Fruit fly (Drosophila melanogaster) whole organism, embryonic: Measurements from ENCODE around the gene Pink1.
A peak's percentile ranks its signal among the peaks of the same experiment; 100 is the strongest.

ENCODE experiments used
- Atf-2 ChIP-seq: fragments of 200-800 bp; sonication (Bioruptor generic); optimal IDR thresholded peaks from 2 replicates; lab custom pipeline; 2016; ENCODE audit warnings: missing biosample characterization, missing genetic modification characterization
- Atf6 ChIP-seq: fragments of 200-800 bp; sonication (Bioruptor generic); IDR thresholded peaks from 2 replicates; pipeline ENCODE4 v1.3.6; 2022; ENCODE audit warnings: missing biosample characterization, missing genetic modification characterization
- CG10209 ChIP-seq: fragments of 200-800 bp; sonication (Bioruptor generic); optimal IDR thresholded peaks from 3 replicates; lab custom pipeline; 2017; ENCODE audit warnings: missing biosample characterization, mild to moderate bottlenecking, missing genetic modification characterization, missing genetic modification reagents
- CG10366 ChIP-seq: fragments of 200-800 bp; sonication (Bioruptor generic); IDR thresholded peaks from 2 replicates; pipeline ENCODE4 v1.3.6; 2022; ENCODE audit warnings: missing biosample characterization, missing genetic modification characterization
- CG13123 ChIP-seq: fragments of 200-800 bp; sonication (Bioruptor generic); optimal IDR thresholded peaks from 2 replicates; lab custom pipeline; 2016; ENCODE audit warnings: missing biosample characterization, missing genetic modification characterization
- CG13624 ChIP-seq: fragments of 200-800 bp; sonication (Bioruptor generic); optimal IDR thresholded peaks from 2 replicates; lab custom pipeline; 2016; ENCODE audit warnings: missing biosample characterization, missing genetic modification characterization
- CG14014 ChIP-seq: fragments of 200-800 bp; sonication (Bioruptor generic); IDR thresholded peaks from 2 replicates; pipeline ENCODE4 v1.3.6; 2022; ENCODE audit warnings: missing biosample characterization, missing genetic modification characterization
- CG1603 ChIP-seq: fragments of 200-800 bp; sonication (Bioruptor generic); optimal IDR thresholded peaks from 2 replicates; lab custom pipeline; 2019; ENCODE audit warnings: missing biosample characterization, mild to moderate bottlenecking, missing genetic modification characterization, moderate library complexity
- CG1832 ChIP-seq: fragments of 200-800 bp; sonication (Bioruptor generic); optimal IDR thresholded peaks from 2 replicates; lab custom pipeline; 2017; ENCODE audit warnings: missing biosample characterization, mild to moderate bottlenecking, missing genetic modification characterization, inconsistent platforms
- CG2875 ChIP-seq: fragments of 200-800 bp; sonication (Bioruptor generic); optimal IDR thresholded peaks from 2 replicates; lab custom pipeline; 2017; ENCODE audit warnings: missing biosample characterization, mild to moderate bottlenecking, missing genetic modification characterization, missing genetic modification reagents
- CG2889 ChIP-seq: fragments of 200-800 bp; sonication (Bioruptor generic); IDR thresholded peaks from 3 replicates; pipeline ENCODE4 v1.3.6; 2022; ENCODE audit warnings: missing biosample characterization, missing genetic modification characterization
- CG30403 ChIP-seq: fragments of 200-800 bp; sonication (Bioruptor generic); optimal IDR thresholded peaks from 3 replicates; lab custom pipeline; 2016; ENCODE audit warnings: missing biosample characterization, missing genetic modification characterization
- CG34422 ChIP-seq: fragments of 200-800 bp; sonication (Bioruptor generic); IDR thresholded peaks from 3 replicates; pipeline ENCODE4 v1.3.6; 2022; ENCODE audit warnings: missing biosample characterization, missing genetic modification characterization
- CG6765 ChIP-seq: fragments of 200-800 bp; sonication (Bioruptor generic); optimal IDR thresholded peaks from 3 replicates; lab custom pipeline; 2017; ENCODE audit warnings: missing biosample characterization, mild to moderate bottlenecking, missing genetic modification characterization
- CG7745 ChIP-seq: fragments of 200-800 bp; sonication (Bioruptor generic); optimal IDR thresholded peaks from 2 replicates; lab custom pipeline; 2018; ENCODE audit warnings: missing biosample characterization, mild to moderate bottlenecking, missing genetic modification characterization, moderate library complexity
- Dbx ChIP-seq: fragments of 200-800 bp; sonication (Bioruptor generic); IDR thresholded peaks from 3 replicates; pipeline ENCODE4 v1.3.6; 2022; ENCODE audit warnings: missing biosample characterization, missing genetic modification characterization
- Dip2 ChIP-seq: fragments of 200-800 bp; sonication (Bioruptor generic); IDR thresholded peaks from 2 replicates; pipeline ENCODE4 v1.3.6; 2022; ENCODE audit warnings: missing biosample characterization, missing genetic modification characterization
- Dp ChIP-seq: fragments of 200-800 bp; sonication (Bioruptor generic); optimal IDR thresholded peaks from 2 replicates; lab custom pipeline; 2018; ENCODE audit warnings: missing biosample characterization, mild to moderate bottlenecking, missing genetic modification characterization, moderate library complexity
- Drgx ChIP-seq: fragments of 200-800 bp; sonication (Bioruptor generic); IDR thresholded peaks from 2 replicates; pipeline ENCODE4 v1.3.6; 2022; ENCODE audit warnings: missing biosample characterization, missing genetic modification characterization
- Gug ChIP-seq: fragments of 200-800 bp; sonication (Bioruptor generic); IDR thresholded peaks from 4 replicates; pipeline ENCODE4 v1.3.6; 2022; ENCODE audit warnings: missing biosample characterization, missing genetic modification characterization
- HLH4C ChIP-seq: fragments of 200-800 bp; sonication (Bioruptor generic); IDR thresholded peaks from 3 replicates; pipeline ENCODE4 v1.3.6; 2022; ENCODE audit warnings: missing biosample characterization, missing genetic modification characterization; ENCODE audit not compliant: partially characterized antibody
- Hr39 ChIP-seq: fragments of >200 bp; optimal IDR thresholded peaks from 2 replicates; lab custom pipeline; 2017
- Max ChIP-seq: fragments of 200-800 bp; sonication (Bioruptor generic); optimal IDR thresholded peaks from 2 replicates; lab custom pipeline; 2016; ENCODE audit warnings: missing biosample characterization, mild to moderate bottlenecking, missing genetic modification characterization
- Ssrp ChIP-seq: fragments of 200-800 bp; sonication (Bioruptor generic); optimal IDR thresholded peaks from 2 replicates; lab custom pipeline; 2018; ENCODE audit warnings: missing biosample characterization, mild to moderate bottlenecking, missing genetic modification characterization, moderate library complexity
- ab ChIP-seq: fragments of 200-800 bp; sonication (Bioruptor generic); optimal IDR thresholded peaks from 2 replicates; lab custom pipeline; 2016; ENCODE audit warnings: missing biosample characterization, missing genetic modification characterization
- abd-A ChIP-seq: fragments of 200-800 bp; sonication (Bioruptor generic); optimal IDR thresholded peaks from 3 replicates; lab custom pipeline; 2019; ENCODE audit warnings: missing biosample characterization, mild to moderate bottlenecking, missing genetic modification characterization, moderate library complexity
- az2 ChIP-seq: fragments of 200-800 bp; sonication (Bioruptor generic); optimal IDR thresholded peaks from 3 replicates; lab custom pipeline; 2016; ENCODE audit warnings: missing biosample characterization, missing genetic modification characterization
- br ChIP-seq: fragments of >200 bp; optimal IDR thresholded peaks from 2 replicates; lab custom pipeline; 2017
- cad ChIP-seq: fragments of >200 bp; optimal IDR thresholded peaks from 2 replicates; lab custom pipeline; 2017; ENCODE audit warnings: missing biosample characterization, missing genetic modification characterization
- cas ChIP-seq: fragments of 200-800 bp; sonication (Bioruptor generic); IDR thresholded peaks from 2 replicates; pipeline ENCODE4 v1.3.6; 2022; ENCODE audit warnings: missing biosample characterization, missing genetic modification characterization
- cato ChIP-seq: fragments of 200-800 bp; sonication (Bioruptor generic); optimal IDR thresholded peaks from 2 replicates; lab custom pipeline; 2016; ENCODE audit warnings: missing biosample characterization, missing genetic modification characterization, borderline replicate concordance
- chm ChIP-seq: fragments of 200-800 bp; sonication (Bioruptor generic); IDR thresholded peaks from 2 replicates; pipeline ENCODE4 v1.3.6; 2022; ENCODE audit warnings: missing biosample characterization, missing genetic modification characterization
- ems ChIP-seq: fragments of 200-800 bp; sonication (Bioruptor generic); optimal IDR thresholded peaks from 3 replicates; lab custom pipeline; 2016; ENCODE audit warnings: missing biosample characterization, missing genetic modification characterization
- hkb ChIP-seq, 2 experiments: fragments of 200-800 bp in 1 of 2; fragments of >200 bp in 1 of 2; sonication (Bioruptor generic) in 1 of 2; IDR thresholded peaks in 1 of 2; optimal IDR thresholded peaks in 1 of 2; 2 replicates each; pipeline versions ENCODE4 v1.3.6 to Lab custom; 2017 to 2022; ENCODE audit warnings: missing biosample characterization in 1 of 2, missing genetic modification characterization in 1 of 2
- klu ChIP-seq: fragments of 200-800 bp; sonication (Bioruptor generic); IDR thresholded peaks from 2 replicates; pipeline ENCODE4 v1.3.6; 2022; ENCODE audit warnings: missing biosample characterization, missing genetic modification characterization
- lmd ChIP-seq: fragments of 200-800 bp; sonication (Bioruptor generic); IDR thresholded peaks from 2 replicates; pipeline ENCODE4 v1.3.6; 2022; ENCODE audit warnings: missing biosample characterization, missing genetic modification characterization
- lola ChIP-seq, 3 experiments: fragments of >200 bp in 2 of 3; fragments of 200-800 bp in 1 of 3; sonication (Bioruptor generic) in 1 of 3; optimal IDR thresholded peaks; 2 replicates each; lab custom pipeline; 2017 to 2019; ENCODE audit warnings: missing biosample characterization in 3 of 3, missing genetic modification characterization in 3 of 3, mild to moderate bottlenecking in 1 of 3, moderate library complexity in 1 of 3
- nau ChIP-seq: fragments of 200-800 bp; sonication (Bioruptor generic); optimal IDR thresholded peaks from 3 replicates; lab custom pipeline; 2017; ENCODE audit warnings: missing biosample characterization, mild to moderate bottlenecking, missing genetic modification characterization, missing genetic modification reagents
- nom ChIP-seq: fragments of 200-800 bp; sonication (Bioruptor generic); optimal IDR thresholded peaks from 2 replicates; lab custom pipeline; 2017; ENCODE audit warnings: missing biosample characterization, missing genetic modification characterization, mild to moderate bottlenecking, moderate library complexity, missing genetic modification reagents
- odd ChIP-seq: fragments of 200-800 bp; sonication (Bioruptor generic); optimal IDR thresholded peaks from 2 replicates; lab custom pipeline; 2017; ENCODE audit warnings: missing biosample characterization, mild to moderate bottlenecking, missing genetic modification characterization
- onecut ChIP-seq: fragments of 200-800 bp; sonication (Bioruptor generic); IDR thresholded peaks from 2 replicates; pipeline ENCODE4 v1.3.6; 2022; ENCODE audit warnings: missing biosample characterization, missing genetic modification characterization
- pita ChIP-seq: fragments of 200-800 bp; sonication (Bioruptor generic); optimal IDR thresholded peaks from 2 replicates; lab custom pipeline; 2017; ENCODE audit warnings: missing biosample characterization, mild to moderate bottlenecking, missing genetic modification characterization
- pum ChIP-seq: fragments of 200-800 bp; sonication (Bioruptor generic); optimal IDR thresholded peaks from 2 replicates; lab custom pipeline; 2016; ENCODE audit warnings: missing biosample characterization, missing genetic modification characterization
- salm ChIP-seq: fragments of 200-800 bp; sonication (Bioruptor generic); optimal IDR thresholded peaks from 2 replicates; lab custom pipeline; 2018; ENCODE audit warnings: missing biosample characterization, mild to moderate bottlenecking, missing genetic modification characterization
- schlank ChIP-seq: fragments of 200-800 bp; sonication (Bioruptor generic); optimal IDR thresholded peaks from 2 replicates; lab custom pipeline; 2018; ENCODE audit warnings: missing biosample characterization, mild to moderate bottlenecking, missing genetic modification characterization
- scrt ChIP-seq: fragments of 200-800 bp; sonication (Bioruptor generic); optimal IDR thresholded peaks from 2 replicates; lab custom pipeline; 2018; ENCODE audit warnings: missing biosample characterization, mild to moderate bottlenecking, missing genetic modification characterization, moderate library complexity
- sna ChIP-seq: fragments of 200-800 bp; sonication (Bioruptor generic); IDR thresholded peaks from 2 replicates; pipeline ENCODE4 v1.3.6; 2022; ENCODE audit warnings: missing biosample characterization, missing genetic modification characterization; ENCODE audit not compliant: partially characterized antibody
- tin ChIP-seq: fragments of 200-800 bp; sonication (Bioruptor generic); optimal IDR thresholded peaks from 3 replicates; lab custom pipeline; 2016; ENCODE audit warnings: missing biosample characterization, missing genetic modification characterization
- tna ChIP-seq: fragments of 200-800 bp; sonication (Bioruptor generic); IDR thresholded peaks from 2 replicates; pipeline ENCODE4 v1.3.6; 2022; ENCODE audit warnings: missing biosample characterization, missing genetic modification characterization; ENCODE audit not compliant: partially characterized antibody
- vnd ChIP-seq: fragments of 200-800 bp; sonication (Bioruptor generic); IDR thresholded peaks from 3 replicates; pipeline ENCODE4 v1.3.6; 2022; ENCODE audit warnings: missing biosample characterization, missing genetic modification characterization; ENCODE audit not compliant: partially characterized antibody

Pink1 gene

DNA sequence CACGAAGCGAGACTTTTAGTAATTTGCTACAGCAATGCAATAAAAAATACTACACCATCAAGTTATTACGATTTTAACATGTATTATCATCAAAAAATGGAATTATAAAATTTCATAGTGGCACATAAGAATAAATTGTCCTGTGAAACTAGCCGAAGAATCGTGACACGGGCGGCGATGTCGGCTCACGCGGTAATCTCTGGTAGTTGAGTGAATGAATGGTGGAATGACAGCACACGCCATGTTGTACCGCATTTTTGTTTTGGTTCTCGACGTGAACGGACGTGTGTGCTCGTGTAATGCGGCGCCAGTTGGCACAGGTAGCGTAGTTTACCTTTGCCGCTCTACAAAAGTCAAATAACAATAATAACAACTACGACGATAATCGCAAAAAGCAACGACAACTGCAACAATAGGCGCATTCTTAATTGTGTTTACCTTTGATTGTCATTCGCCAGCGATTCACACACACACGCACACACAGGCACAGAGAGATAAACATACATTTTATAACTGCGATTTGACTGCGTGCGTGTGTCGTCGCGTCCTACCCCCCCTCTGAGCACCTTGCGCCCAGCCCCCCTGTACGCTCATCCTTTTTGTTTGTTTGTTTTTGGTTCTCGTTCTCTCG is 15.8 kb downstream of the Pink1 start, which contains the start of gene CG14441 (continued):
- TF ChIP-seq schlank (tag; lab: Kevin White, UChicago) (peak; percentile 21), cad (GFP tag; lab: Kevin White, UChicago) (no peak), lmd (GFP tag; lab: Robert Waterston, UW) (peak; percentile 27; the same call in 1 of the 2 replicates), nau (GFP tag; lab: Kevin White, UChicago) (peak; percentile 67), CG1832 (GFP tag; lab: Kevin White, UChicago) (no peak), CG10366 (GFP tag; lab: Robert Waterston, UW) (no peak), CG13123 (no peak), Dip2 (GFP tag; lab: Robert Waterston, UW) (no peak), sna (GFP tag; lab: Robert Waterston, UW) (peak; percentile 99), Dp (no peak), Max (GFP tag; lab: Kevin White, UChicago) (peak; percentile 43), Atf-2 (GFP tag; lab: Kevin White, UChicago) (peak; percentile 32), CG34422 (GFP tag; lab: Robert Waterston, UW) (peak; percentile 65; the same call in 1 of the 3 replicates), salm (tag; lab: Kevin White, UChicago) (peak; percentile 19), chm (no peak; the same call in 1 of the 2 replicates), CG14014 (GFP tag; lab: Robert Waterston, UW) (no peak), Hr39 (no peak), HLH4C (GFP tag; lab: Robert Waterston, UW) (peak; percentile 96), ab (GFP tag; lab: Kevin White, UChicago) (no peak), vnd (peak; percentile 98), Atf6 (GFP tag; lab: Robert Waterston, UW) (peak; percentile 46; the same call in 1 of the 2 replicates), odd (GFP tag; lab: Kevin White, UChicago) (peak; percentile 73), tna (GFP tag; lab: Robert Waterston, UW) (peak; percentile 95), pum (no peak), CG30403 (peak; percentile 13), ems (GFP tag; lab: Kevin White, UChicago) (no peak), CG1603 (tag; lab: Kevin White, UChicago) (peak; percentile 32), CG2875 (no peak), br (lab: Kevin White, UChicago) (no peak), CG10209 (peak; percentile 21), lola (GFP tag; optimal IDR thresholded peaks at IDR 0.05; lab: Kevin White, UChicago) (peak in 1 of 3 experiments; percentile 15), abd-A (peak; percentile 78), hkb (optimal IDR thresholded peaks at IDR 0.05; lab: Kevin White, UChicago) (no peak), hkb (GFP tag; IDR thresholded peaks at IDR 0.05; lab: Robert Waterston, UW) (peak; percentile 53), scrt (GFP tag; lab: Kevin White, UChicago) (peak; percentile 67), Dbx (GFP tag; lab: Robert Waterston, UW) (peak; percentile 32; the same call in 1 of the 3 replicates), CG7745 (no peak), Gug (GFP tag; lab: Robert Waterston, UW) (0 out of 4 replicates have a peak, but pooled peaks have one; percentile 3), pita (no peak), klu (GFP tag; lab: Robert Waterston, UW) (no peak), nom (GFP tag; lab: Kevin White, UChicago) (peak; percentile 73), CG2889 (no peak), cato (GFP tag; lab: Kevin White, UChicago) (no peak), tin (no peak), CG6765 (GFP tag; lab: Kevin White, UChicago) (no peak), Ssrp (tag; lab: Kevin White, UChicago) (no peak), onecut (no peak), az2 (GFP tag; lab: Kevin White, UChicago) (peak; percentile 21), cas (GFP tag; lab: Robert Waterston, UW) (no peak), CG13624 (peak; percentile 45), Drgx (GFP tag; lab: Robert Waterston, UW) (no peak)
